Worm (Caenorhabditis elegans): ENCODE data around the gene C25H3.1.

DNA sequence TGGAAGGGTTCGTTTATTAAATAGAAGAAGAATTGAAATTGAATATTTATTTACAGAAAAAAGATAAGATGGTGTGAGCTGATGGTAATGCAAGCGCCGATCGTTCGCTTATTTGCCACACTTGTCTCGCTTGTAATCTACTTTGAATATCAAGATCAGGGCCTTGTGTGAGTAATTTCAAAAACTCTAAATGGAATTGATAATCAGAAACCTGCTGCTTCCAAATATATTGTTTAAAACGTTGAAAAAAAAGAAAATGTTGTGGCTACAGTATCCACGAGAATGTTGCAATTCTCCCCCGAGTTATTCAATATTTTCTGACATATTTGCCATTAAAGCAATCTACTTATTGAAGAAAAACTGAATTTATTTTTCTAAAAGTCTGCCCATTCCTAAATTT is 12.0 kb downstream of the C25H3.1 start:
- TF ChIP-seq nhr-23 (tag; optimal IDR thresholded peaks at IDR 0.05): no peak
- TF ChIP-seq nhr-25 (tag; optimal IDR thresholded peaks at IDR 0.05): no peak

All from whole organism, L2 larva.